Worm (Caenorhabditis elegans): ENCODE measurements around the gene ZK1073.2.
A peak's percentile ranks its signal among the peaks of the same experiment; 100 is the strongest.
"Not testable (repeated sequence)": the region's sequence is repeated elsewhere in the genome, so short reads cannot be mapped to it uniquely, and the experiment has no call there.

The ZK1073.2 gene

ce11 chrX:16103396-16103795 lies at the start of gene ZK1073.2:
TSS of gene ZK1073.2 (plus strand) at chrX:16103696.
- TF ChIP-seq hmbx-1 (tag; optimal IDR thresholded peaks at IDR 0.05) (no peak), B0310.2 (tag; optimal IDR thresholded peaks at IDR 0.05) (no peak), hmg-4 (GFP tag; optimal IDR thresholded peaks at IDR 0.05) (no peak), ets-7 (tag; optimal IDR thresholded peaks at IDR 0.05) (no peak)

ce11 chrX:16055245-16055644 lies 48.3 kb upstream of the ZK1073.2 start, which contains the start of gene T27A8.7:
TSS of gene T27A8.7 (plus strand) at chrX:16055545.
- TF ChIP-seq ama-1 (optimal IDR thresholded peaks at IDR 0.05): no peak
- TF ChIP-seq tbx-37 (GFP tag; conservative IDR thresholded peaks at IDR 0.05): no peak
- no peak for TF ChIP-seq flt-1 (GFP tag; IDR thresholded peaks at IDR 0.05)
- no peak for TF ChIP-seq B0310.2 (tag; optimal IDR thresholded peaks at IDR 0.05)
- no peak for TF ChIP-seq pes-1 (GFP tag; IDR thresholded peaks at IDR 0.05)
- no peak for TF ChIP-seq sea-1 (GFP tag; conservative IDR thresholded peaks at IDR 0.05)
- no peak for TF ChIP-seq ets-7 (tag; optimal IDR thresholded peaks at IDR 0.05)
- no peak for TF ChIP-seq hnd-1 (tag; optimal IDR thresholded peaks at IDR 0.05)
- TF ChIP-seq ceh-13 (GFP tag; optimal IDR thresholded peaks at IDR 0.05): no peak
- no peak for TF ChIP-seq tbx-11 (GFP tag; IDR thresholded peaks at IDR 0.05)
- TF ChIP-seq hmg-4 (GFP tag; optimal IDR thresholded peaks at IDR 0.05): no peak

ce11 chrX:16056404-16056803 lies 47.1 kb upstream of the ZK1073.2 start:
- 0 out of 2 replicates have a peak, but pooled peaks have one; percentile 14 for TF ChIP-seq tbx-11 (GFP tag; IDR thresholded peaks at IDR 0.05)
- no peak for TF ChIP-seq ama-1 (optimal IDR thresholded peaks at IDR 0.05)
- no peak for TF ChIP-seq flt-1 (GFP tag; IDR thresholded peaks at IDR 0.05)
- peak; percentile 50 for TF ChIP-seq hmg-4 (GFP tag; optimal IDR thresholded peaks at IDR 0.05)
- no peak for TF ChIP-seq B0310.2 (tag; optimal IDR thresholded peaks at IDR 0.05)
- peak; percentile 85 for TF ChIP-seq F13C5.2 (tag; optimal IDR thresholded peaks at IDR 0.05)
- TF ChIP-seq tbx-37 (GFP tag; conservative IDR thresholded peaks at IDR 0.05): no peak
- TF ChIP-seq hmbx-1 (tag; optimal IDR thresholded peaks at IDR 0.05): no peak
- TF ChIP-seq sea-1 (GFP tag; conservative IDR thresholded peaks at IDR 0.05): peak; percentile 53; the same call in 1 of the 2 replicates
- TF ChIP-seq pes-1 (GFP tag; IDR thresholded peaks at IDR 0.05): peak; percentile 47; the same call in 1 of the 2 replicates
- no peak for TF ChIP-seq tra-4 (tag; optimal IDR thresholded peaks at IDR 0.05)

- TF ChIP-seq tbx-11 (GFP tag; IDR thresholded peaks at IDR 0.05) (no peak), hmbx-1 (tag; optimal IDR thresholded peaks at IDR 0.05) (no peak), tbx-37 (GFP tag; conservative IDR thresholded peaks at IDR 0.05) (no peak), ceh-13 (GFP tag; optimal IDR thresholded peaks at IDR 0.05) (no peak), aly-1 (tag; optimal IDR thresholded peaks at IDR 0.05) (no peak), ama-1 (optimal IDR thresholded peaks at IDR 0.05) (no peak), ceh-36 (tag; optimal IDR thresholded peaks at IDR 0.05) (no peak)
Measured at ce11 chrX:16058845-16059244, 44.7 kb upstream of the ZK1073.2 start, which contains the start of gene T27A8.2. TSS of gene T27A8.2 (minus strand) at chrX:16058945.

ce11 chrX:16062385-16062784 lies 41.1 kb upstream of the ZK1073.2 start, which contains the start of gene T27A8.3:
TSS of gene T27A8.3 (plus strand) at chrX:16062685.
- TF ChIP-seq ets-7 (tag; optimal IDR thresholded peaks at IDR 0.05); F13C5.2 (tag; optimal IDR thresholded peaks at IDR 0.05); hmg-4 (GFP tag; optimal IDR thresholded peaks at IDR 0.05): not testable (repeated sequence)

- TF ChIP-seq F13C5.2 (tag; optimal IDR thresholded peaks at IDR 0.05): no peak
- no peak for TF ChIP-seq sea-1 (GFP tag; conservative IDR thresholded peaks at IDR 0.05)
- TF ChIP-seq hnd-1 (tag; optimal IDR thresholded peaks at IDR 0.05): no peak
- TF ChIP-seq scrt-1 (GFP tag; IDR thresholded peaks at IDR 0.05): no peak
- no peak for TF ChIP-seq tbx-37 (GFP tag; conservative IDR thresholded peaks at IDR 0.05)
- no peak for TF ChIP-seq hmbx-1 (tag; optimal IDR thresholded peaks at IDR 0.05)
- no peak for TF ChIP-seq flt-1 (GFP tag; IDR thresholded peaks at IDR 0.05)
- TF ChIP-seq ama-1 (optimal IDR thresholded peaks at IDR 0.05): no peak
- TF ChIP-seq hmg-4 (GFP tag; optimal IDR thresholded peaks at IDR 0.05): no peak
- no peak for TF ChIP-seq tbx-11 (GFP tag; IDR thresholded peaks at IDR 0.05)
- TF ChIP-seq ceh-13 (GFP tag; optimal IDR thresholded peaks at IDR 0.05): no peak
- no peak for TF ChIP-seq aly-1 (tag; optimal IDR thresholded peaks at IDR 0.05)
- TF ChIP-seq tra-4 (tag; optimal IDR thresholded peaks at IDR 0.05): no peak
- TF ChIP-seq B0310.2 (tag; optimal IDR thresholded peaks at IDR 0.05): no peak
Measured at ce11 chrX:16067984-16068383, 35.5 kb upstream of the ZK1073.2 start.

ce11 chrX:16072595-16072994 lies 30.9 kb upstream of the ZK1073.2 start, which contains the start of gene col-187:
TSS of gene col-187 (plus strand) at chrX:16072895.
- TF ChIP-seq ceh-13 (GFP tag; optimal IDR thresholded peaks at IDR 0.05) (no peak), tbx-37 (GFP tag; conservative IDR thresholded peaks at IDR 0.05) (no peak), F13C5.2 (tag; optimal IDR thresholded peaks at IDR 0.05) (no peak), B0310.2 (tag; optimal IDR thresholded peaks at IDR 0.05) (no peak), pes-1 (GFP tag; IDR thresholded peaks at IDR 0.05) (no peak), ets-7 (tag; optimal IDR thresholded peaks at IDR 0.05) (no peak), hmbx-1 (tag; optimal IDR thresholded peaks at IDR 0.05) (no peak), ama-1 (optimal IDR thresholded peaks at IDR 0.05) (no peak)

ce11 chrX:16076470-16076869 lies 27.0 kb upstream of the ZK1073.2 start, which contains the start of gene C30F2.4:
TSS of gene C30F2.4 (minus strand) at chrX:16076570.
- TF ChIP-seq pes-1 (GFP tag; IDR thresholded peaks at IDR 0.05) (no peak), tbx-11 (GFP tag; IDR thresholded peaks at IDR 0.05) (no peak), F13C5.2 (tag; optimal IDR thresholded peaks at IDR 0.05) (no peak), tra-4 (tag; optimal IDR thresholded peaks at IDR 0.05) (no peak), aly-1 (tag; optimal IDR thresholded peaks at IDR 0.05) (no peak), ceh-13 (GFP tag; optimal IDR thresholded peaks at IDR 0.05) (no peak), hmg-4 (GFP tag; optimal IDR thresholded peaks at IDR 0.05) (no peak), scrt-1 (GFP tag; IDR thresholded peaks at IDR 0.05) (no peak), ama-1 (optimal IDR thresholded peaks at IDR 0.05) (no peak), hmbx-1 (tag; optimal IDR thresholded peaks at IDR 0.05) (no peak), hnd-1 (tag; optimal IDR thresholded peaks at IDR 0.05) (no peak), sea-1 (GFP tag; conservative IDR thresholded peaks at IDR 0.05) (no peak), ets-7 (tag; optimal IDR thresholded peaks at IDR 0.05) (no peak), B0310.2 (tag; optimal IDR thresholded peaks at IDR 0.05) (no peak), ceh-36 (tag; optimal IDR thresholded peaks at IDR 0.05) (no peak)
